Worm (Caenorhabditis elegans) whole organism, young adult: Measurements from ENCODE around the gene tbc-2.

ENCODE experiments used
- B0035.1 ChIP-seq: sonication (generic microtip); optimal IDR thresholded peaks from 2 replicates; lab custom pipeline; 2016; ENCODE audit warnings: missing genetic modification characterization, mild to moderate bottlenecking, missing compliant biosample characterization, missing genotype, missing genetic modification reagents
- C06A6.2 ChIP-seq: fragments of 200-800 bp; sonication (Bioruptor generic); conservative IDR thresholded peaks from 2 replicates; pipeline ENCODE4 v1.3.6; 2022; ENCODE audit warnings: missing genetic modification characterization, missing compliant biosample characterization
- F22D6.2 ChIP-seq: sonication (generic microtip); optimal IDR thresholded peaks from 2 replicates; lab custom pipeline; 2016; ENCODE audit warnings: mild to moderate bottlenecking, missing genetic modification characterization, missing compliant biosample characterization
- F37B4.10 ChIP-seq: fragments of 200-800 bp; sonication (Bioruptor generic); IDR thresholded peaks from 2 replicates; pipeline ENCODE4 v1.3.6; 2022; ENCODE audit warnings: missing genetic modification characterization, missing compliant biosample characterization
- K12H6.12 ChIP-seq: fragments of 200-800 bp; sonication (Bioruptor generic); optimal IDR thresholded peaks from 2 replicates; lab custom pipeline; 2018; ENCODE audit warnings: mild to moderate bottlenecking, missing genetic modification characterization, missing compliant biosample characterization
- T07F8.4 ChIP-seq: sonication (generic microtip); optimal IDR thresholded peaks from 2 replicates; lab custom pipeline; 2016; ENCODE audit warnings: mild to moderate bottlenecking, missing genetic modification characterization, moderate library complexity, missing compliant biosample characterization
- Y53F4B.3 ChIP-seq: fragments of 200-800 bp; sonication (Bioruptor generic); IDR thresholded peaks from 2 replicates; pipeline ENCODE4 v1.3.6; 2022; ENCODE audit warnings: missing genetic modification reagents, missing genetic modification characterization, missing compliant biosample characterization
- Y56A3A.18 ChIP-seq: fragments of 200-800 bp; sonication (Bioruptor generic); IDR thresholded peaks from 2 replicates; pipeline ENCODE4 v1.3.6; 2022; ENCODE audit warnings: missing genetic modification reagents, missing genetic modification characterization, missing compliant biosample characterization
- akir-1 ChIP-seq: fragments of 200-800 bp; sonication (Bioruptor generic); optimal IDR thresholded peaks from 2 replicates; lab custom pipeline; 2018; ENCODE audit warnings: mild to moderate bottlenecking, missing genetic modification characterization, moderate library complexity, missing compliant biosample characterization
- attf-3 ChIP-seq: fragments of 200-800 bp; sonication (Bioruptor generic); conservative IDR thresholded peaks from 2 replicates; pipeline ENCODE4 v1.3.6; 2022; ENCODE audit warnings: missing genetic modification reagents, missing genetic modification characterization, missing compliant biosample characterization
- attf-5 ChIP-seq: fragments of 200-800 bp; sonication (Bioruptor generic); optimal IDR thresholded peaks from 2 replicates; lab custom pipeline; 2018; ENCODE audit warnings: mild to moderate bottlenecking, missing genetic modification characterization, missing compliant biosample characterization
- ccch-3 ChIP-seq: fragments of 200-800 bp; sonication (Bioruptor generic); optimal IDR thresholded peaks from 2 replicates; lab custom pipeline; 2018; ENCODE audit warnings: mild to moderate bottlenecking, missing genetic modification characterization, missing compliant biosample characterization
- cebp-1 ChIP-seq, 2 experiments: fragments of 200-800 bp in 1 of 2; sonication (Bioruptor generic) in 1 of 2; sonication (generic microtip) in 1 of 2; IDR thresholded peaks in 1 of 2; optimal IDR thresholded peaks in 1 of 2; 2 replicates each; pipeline versions ENCODE4 v1.3.6 to Lab custom; 2017 to 2022; ENCODE audit warnings: missing compliant biosample characterization in 2 of 2, missing genetic modification characterization in 2 of 2, mild to moderate bottlenecking in 1 of 2, missing genetic modification reagents in 1 of 2, moderate library complexity in 1 of 2
- cebp-2 ChIP-seq: fragments of 200-800 bp; sonication (Bioruptor generic); IDR thresholded peaks from 2 replicates; pipeline ENCODE4 v1.3.6; 2022; ENCODE audit warnings: missing genetic modification characterization, missing compliant biosample characterization
- ceh-100 ChIP-seq: fragments of 200-800 bp; sonication (Bioruptor generic); IDR thresholded peaks from 2 replicates; pipeline ENCODE4 v1.3.6; 2022; ENCODE audit warnings: missing genetic modification reagents, missing genetic modification characterization, missing compliant biosample characterization
- ceh-27 ChIP-seq: fragments of 200-800 bp; sonication (Bioruptor generic); optimal IDR thresholded peaks from 2 replicates; lab custom pipeline; 2018; ENCODE audit warnings: mild to moderate bottlenecking, missing genetic modification characterization, moderate library complexity, missing compliant biosample characterization
- ceh-79 ChIP-seq: sonication (generic microtip); optimal IDR thresholded peaks from 2 replicates; lab custom pipeline; 2017; ENCODE audit warnings: mild to moderate bottlenecking, missing genetic modification characterization, missing compliant biosample characterization
- ekl-4 ChIP-seq: fragments of 200-800 bp; sonication (Bioruptor generic); IDR thresholded peaks from 2 replicates; pipeline ENCODE4 v1.3.6; 2022; ENCODE audit warnings: missing genetic modification reagents, missing genetic modification characterization, missing compliant biosample characterization
- ets-4 ChIP-seq: fragments of 200-800 bp; sonication (Bioruptor generic); optimal IDR thresholded peaks from 2 replicates; lab custom pipeline; 2018; ENCODE audit warnings: mild to moderate bottlenecking, missing genetic modification characterization, missing compliant biosample characterization
- gei-17 ChIP-seq: fragments of 200-800 bp; sonication (Bioruptor generic); optimal IDR thresholded peaks from 2 replicates; lab custom pipeline; 2018; ENCODE audit warnings: mild to moderate bottlenecking, missing genetic modification characterization, missing compliant biosample characterization
- hlh-26 ChIP-seq: fragments of 200-800 bp; sonication (Bioruptor generic); conservative IDR thresholded peaks from 2 replicates; pipeline ENCODE4 v1.3.6; 2022; ENCODE audit warnings: missing genetic modification reagents, missing genetic modification characterization, missing compliant biosample characterization
- hmg-1.2 ChIP-seq: fragments of 200-800 bp; sonication (Bioruptor generic); IDR thresholded peaks from 2 replicates; pipeline ENCODE4 v1.3.6; 2022; ENCODE audit warnings: missing genetic modification reagents, missing genetic modification characterization, missing compliant biosample characterization
- hsf-1 ChIP-seq: fragments of 200-800 bp; sonication (Bioruptor generic); IDR thresholded peaks from 2 replicates; pipeline ENCODE4 v1.3.6; 2022; ENCODE audit warnings: missing genetic modification reagents, missing genetic modification characterization, missing compliant biosample characterization
- lag-1 ChIP-seq: fragments of 200-800 bp; sonication (Bioruptor generic); IDR thresholded peaks from 2 replicates; pipeline ENCODE4 v1.3.6; 2022; ENCODE audit warnings: missing genetic modification reagents, missing genetic modification characterization, missing compliant biosample characterization
- let-607 ChIP-seq, 2 experiments: fragments of 200-800 bp in 1 of 2; sonication (Bioruptor generic) in 1 of 2; sonication (generic microtip) in 1 of 2; optimal IDR thresholded peaks; 2 replicates each; lab custom pipeline; 2016 to 2018; ENCODE audit warnings: mild to moderate bottlenecking in 2 of 2, missing compliant biosample characterization in 2 of 2, missing genetic modification characterization in 2 of 2, moderate library complexity in 2 of 2, missing genotype in 1 of 2
- lin-54 ChIP-seq: fragments of 200-800 bp; sonication (Bioruptor generic); optimal IDR thresholded peaks from 2 replicates; lab custom pipeline; 2018; ENCODE audit warnings: mild to moderate bottlenecking, missing genetic modification characterization, missing compliant biosample characterization
- lsl-1 ChIP-seq: fragments of 200-800 bp; sonication (Bioruptor generic); optimal IDR thresholded peaks from 2 replicates; lab custom pipeline; 2018; ENCODE audit warnings: mild to moderate bottlenecking, missing genetic modification characterization, moderate library complexity, missing compliant biosample characterization
- nhr-179 ChIP-seq: sonication (generic microtip); optimal IDR thresholded peaks from 2 replicates; lab custom pipeline; 2016; ENCODE audit warnings: mild to moderate bottlenecking, missing genetic modification characterization, missing compliant biosample characterization
- rpc-1 ChIP-seq, 2 experiments: fragments of 150-350 bp in 1 of 2; sonication (generic microtip) in 1 of 2; optimal IDR thresholded peaks; 2 replicates each; lab custom pipeline; 2014 to 2018; ENCODE audit warnings: missing biosample characterization in 1 of 2, missing genetic modification characterization in 1 of 2, missing genetic modification reagents in 1 of 2, missing genotype in 1 of 2
- sdz-38 ChIP-seq: sonication (generic microtip); optimal IDR thresholded peaks from 2 replicates; lab custom pipeline; 2016; ENCODE audit warnings: missing genotype, missing genetic modification characterization, missing compliant biosample characterization
- sea-2 ChIP-seq: fragments of 200-800 bp; sonication (Bioruptor generic); IDR thresholded peaks from 2 replicates; pipeline ENCODE4 v1.3.6; 2022; ENCODE audit warnings: missing genetic modification characterization, missing compliant biosample characterization
- snpc-1.3 ChIP-seq: sonication (generic microtip); optimal IDR thresholded peaks from 2 replicates; lab custom pipeline; 2017; ENCODE audit warnings: missing genetic modification characterization, mild to moderate bottlenecking, missing compliant biosample characterization, antibody characterized with exemption, moderate library complexity, missing genotype, missing genetic modification reagents; ENCODE audit not compliant: insufficient read depth
- snpc-4 ChIP-seq, 5 experiments: fragments of 150-350 bp in 1 of 5; sonication (generic microtip) in 4 of 5; optimal IDR thresholded peaks; 2 replicates each; lab custom pipeline; 2014 to 2018; ENCODE audit warnings: missing genetic modification characterization in 5 of 5, missing biosample characterization in 3 of 5, antibody characterized with exemption in 2 of 5, mild to moderate bottlenecking in 2 of 5, missing compliant biosample characterization in 2 of 5, missing genotype in 2 of 5, moderate library complexity in 2 of 5, missing genetic modification reagents in 1 of 5
- tbp1 ChIP-seq: fragments of 200-800 bp; sonication (Bioruptor generic); optimal IDR thresholded peaks from 2 replicates; lab custom pipeline; 2018; ENCODE audit warnings: mild to moderate bottlenecking, missing genetic modification characterization, missing compliant biosample characterization
- unc-130 ChIP-seq: sonication (generic microtip); optimal IDR thresholded peaks from 2 replicates; lab custom pipeline; 2016; ENCODE audit warnings: missing genetic modification reagents, missing genetic modification characterization, missing compliant biosample characterization
- unc-62 ChIP-seq: fragments of 150-350 bp; optimal IDR thresholded peaks from 2 replicates; lab custom pipeline; 2014; ENCODE audit warnings: missing biosample characterization, missing genetic modification reagents, missing genetic modification characterization
- xnd-1 ChIP-seq: sonication (generic microtip); optimal IDR thresholded peaks from 2 replicates; lab custom pipeline; 2016; ENCODE audit warnings: missing genotype, missing genetic modification reagents, missing genetic modification characterization, missing compliant biosample characterization
- ztf-3 ChIP-seq: fragments of 200-800 bp; sonication (Bioruptor generic); optimal IDR thresholded peaks from 2 replicates; lab custom pipeline; 2018; ENCODE audit warnings: mild to moderate bottlenecking, missing genetic modification characterization, missing compliant biosample characterization

tbc-2 gene

ce11 chrII:5836153-5836719 lies 9.0 kb upstream of the tbc-2 start, which contains the start of gene fzo-1:
Gene fzo-1, minus strand, starts transcription at chrII:5836203.
- TF ChIP-seq hsf-1 (GFP tag; lab: Robert Waterston, UW) (no peak), unc-130 (GFP tag; lab: Kevin White, UChicago) (peak; percentile 48), T07F8.4 (tag; lab: Kevin White, UChicago) (no peak), attf-3 (no peak), ceh-100 (peak; percentile 91), attf-5 (peak; percentile 1), snpc-4 (GFP tag; optimal IDR thresholded peaks at IDR 0.05; lab: Kevin White, UChicago) (no peak), snpc-4 (tag; optimal IDR thresholded peaks at IDR 0.05; lab: Kevin White, UChicago) (peak in 2 of 4 experiments; percentile 5 to 49), akir-1 (GFP tag; lab: Kevin White, UChicago) (peak; percentile 15), ceh-27 (GFP tag; lab: Kevin White, UChicago) (peak; percentile 33), cebp-1 (GFP tag; IDR thresholded peaks at IDR 0.05; lab: Robert Waterston, UW) (no peak), cebp-1 (tag; optimal IDR thresholded peaks at IDR 0.05; lab: Kevin White, UChicago) (peak; percentile 9), hmg-1.2 (GFP tag; lab: Robert Waterston, UW) (peak; percentile 17; the same call in 1 of the 2 replicates), K12H6.12 (peak; percentile 18), ccch-3 (GFP tag; lab: Kevin White, UChicago) (no peak)

- TF ChIP-seq lsl-1 (GFP tag; lab: Kevin White, UChicago) (no peak), F37B4.10 (GFP tag; lab: Robert Waterston, UW) (no peak), F22D6.2 (tag; lab: Kevin White, UChicago) (no peak), B0035.1 (tag; lab: Kevin White, UChicago) (no peak), ekl-4 (no peak), lag-1 (GFP tag; lab: Robert Waterston, UW) (no peak), tbp1 (no peak), snpc-1.3 (tag; lab: Kevin White, UChicago) (no peak), unc-62 (GFP tag; lab: Kevin White, UChicago) (no peak), nhr-179 (tag; lab: Kevin White, UChicago) (no peak), ets-4 (GFP tag; lab: Kevin White, UChicago) (no peak), Y56A3A.18 (GFP tag; lab: Robert Waterston, UW) (no peak), xnd-1 (tag; lab: Kevin White, UChicago) (no peak), sdz-38 (tag; lab: Kevin White, UChicago) (no peak), akir-1 (GFP tag; lab: Kevin White, UChicago) (no peak), gei-17 (no peak), C06A6.2 (GFP tag; lab: Robert Waterston, UW) (no peak)
Measured at ce11 chrII:5835146-5835545, 7.9 kb upstream of the tbc-2 start.

- TF ChIP-seq rpc-1 (optimal IDR thresholded peaks at IDR 0.05; lab: Kevin White, UChicago) = no peak
- TF ChIP-seq rpc-1 (tag; optimal IDR thresholded peaks at IDR 0.05; lab: Kevin White, UChicago) = no peak
- TF ChIP-seq lin-54 (GFP tag; lab: Kevin White, UChicago) = no peak
- no peak for TF ChIP-seq let-607 (tag; optimal IDR thresholded peaks at IDR 0.05; lab: Kevin White, UChicago)
- no peak for TF ChIP-seq T07F8.4 (tag; lab: Kevin White, UChicago)
- TF ChIP-seq ztf-3 (GFP tag; lab: Kevin White, UChicago) = no peak
- no peak for TF ChIP-seq hlh-26 (GFP tag; lab: Robert Waterston, UW)
- TF ChIP-seq ceh-79 (tag; lab: Kevin White, UChicago) = no peak
- no peak for TF ChIP-seq Y53F4B.3 (GFP tag; lab: Robert Waterston, UW)
- no peak for TF ChIP-seq sea-2 (GFP tag; lab: Robert Waterston, UW)
- no peak for TF ChIP-seq hmg-1.2 (GFP tag; lab: Robert Waterston, UW)
- no peak for TF ChIP-seq cebp-2 (GFP tag; lab: Robert Waterston, UW)
Measured at ce11 chrII:5833136-5833535, 5.9 kb upstream of the tbc-2 start, which contains the start of gene gtap-1. Gene gtap-1, minus strand, starts transcription at chrII:5833236.
